Worm (Caenorhabditis elegans): Measurements from ENCODE around the gene F23H12.3.

DNA sequence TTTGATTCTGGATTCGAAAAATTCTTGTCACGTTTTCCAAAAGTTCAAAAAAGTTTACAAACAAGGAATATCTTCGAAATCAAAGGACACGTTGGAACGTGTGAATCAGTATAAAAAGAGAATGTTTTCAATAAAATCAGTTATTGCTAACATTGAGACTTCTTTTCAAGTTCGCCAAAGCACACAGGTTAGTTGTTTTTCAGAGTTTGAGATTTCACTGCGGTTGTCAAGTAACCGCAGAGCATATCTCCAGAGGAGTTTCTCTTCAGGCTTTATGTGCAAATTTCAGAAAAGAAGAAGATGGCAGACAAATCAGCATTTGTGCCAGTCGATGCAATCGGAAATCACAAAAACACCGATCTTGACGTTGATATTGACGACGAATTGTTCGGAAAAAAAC lies 41.2 kb downstream of the F23H12.3 start, which contains the start of gene K01D12.15:
- TF ChIP-seq dve-1 (tag; optimal IDR thresholded peaks at IDR 0.05; ENCODE audit: insufficient read depth) (no peak), unc-39 (tag; optimal IDR thresholded peaks at IDR 0.05) (no peak), skn-1 (tag; optimal IDR thresholded peaks at IDR 0.05) (no peak)
